Fruit fly (Drosophila melanogaster): ENCODE data around the gene Pc.

The Pc gene

DNA sequence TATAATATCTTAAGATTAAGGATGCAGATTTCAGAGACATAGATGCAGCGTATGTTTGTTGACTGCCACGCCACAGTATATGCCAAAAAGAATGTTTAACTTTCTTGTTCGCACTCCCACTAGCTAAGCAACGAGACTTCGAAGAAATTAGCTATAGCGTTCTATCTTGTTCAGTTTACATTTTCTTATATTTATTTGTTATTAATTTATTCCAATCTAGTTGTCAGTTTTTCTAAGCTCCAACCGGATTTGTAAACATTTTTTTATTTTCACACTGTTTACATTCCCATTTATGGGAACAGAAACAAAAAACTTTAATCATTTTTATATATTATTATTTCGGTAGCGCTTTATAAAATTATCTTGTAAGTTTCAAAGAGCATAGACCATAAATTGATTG is 39.6 kb upstream of the Pc start, which contains the start of gene CG32437:
Gene CG32437, plus strand, starts transcription at position 301 of the 400 bp plus-strand sequence.
- TF ChIP-seq spab (GFP tag; optimal IDR thresholded peaks at IDR 0.05) (no peak), CG4318 (GFP tag; optimal IDR thresholded peaks at IDR 0.05) (no peak), Blimp-1 (GFP tag; optimal IDR thresholded peaks at IDR 0.05) (no peak), CG31627 (GFP tag; optimal IDR thresholded peaks at IDR 0.05) (no peak), CG8632 (GFP tag; optimal IDR thresholded peaks at IDR 0.05) (no peak), CG11762 (GFP tag; optimal IDR thresholded peaks at IDR 0.05; ENCODE audit: insufficient read depth) (no peak), Sox15 (GFP tag; optimal IDR thresholded peaks at IDR 0.05) (no peak), CG15336 (GFP tag; IDR thresholded peaks at IDR 0.05) (no peak), fd59A (GFP tag; optimal IDR thresholded peaks at IDR 0.05) (no peak)

DNA sequence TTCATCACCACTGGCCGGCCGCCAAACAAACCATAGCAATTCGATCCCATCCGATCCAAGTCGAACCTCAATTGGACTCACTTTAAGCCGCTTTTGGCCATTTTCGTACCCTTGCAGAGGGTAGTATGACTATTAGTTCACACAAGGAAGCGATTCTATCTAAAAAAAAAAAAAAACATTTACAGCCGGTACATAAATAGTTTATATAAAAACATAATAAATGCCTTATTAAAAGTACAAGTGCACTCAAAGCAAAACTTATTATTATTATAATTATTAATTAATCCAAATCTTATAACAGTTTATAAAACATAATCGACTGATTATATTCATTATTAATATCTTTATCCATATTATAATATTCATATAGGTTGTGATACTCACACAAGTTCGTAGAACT is 38.6 kb upstream of the Pc start, which contains the start of gene CG12971:
Gene CG12971, minus strand, starts transcription at position 101 of the 400 bp plus-strand sequence.
- no peak for TF ChIP-seq CG6808 (GFP tag; optimal IDR thresholded peaks at IDR 0.05)
- no peak for TF ChIP-seq Eip78C (GFP tag)
- no peak for TF ChIP-seq Eip93F (GFP tag; optimal IDR thresholded peaks at IDR 0.05)
- TF ChIP-seq CG3919 (GFP tag; optimal IDR thresholded peaks at IDR 0.05), result no peak
- TF ChIP-seq ss (GFP tag; optimal IDR thresholded peaks at IDR 0.05), result no peak
- no peak for TF ChIP-seq salr (GFP tag; optimal IDR thresholded peaks at IDR 0.05)
- TF ChIP-seq CG16779 (tag; optimal IDR thresholded peaks at IDR 0.05), result no peak
- no peak for TF ChIP-seq Met (GFP tag; optimal IDR thresholded peaks at IDR 0.05)
- TF ChIP-seq CG6854 (GFP tag; optimal IDR thresholded peaks at IDR 0.05), result no peak
- TF ChIP-seq Ets21C (GFP tag; optimal IDR thresholded peaks at IDR 0.05), result no peak
- TF ChIP-seq Sox14 (GFP tag; optimal IDR thresholded peaks at IDR 0.05), result no peak
- no peak for TF ChIP-seq eg (GFP tag; IDR thresholded peaks at IDR 0.05)
- no peak for TF ChIP-seq lz (GFP tag; optimal IDR thresholded peaks at IDR 0.05)
- TF ChIP-seq spab (GFP tag; optimal IDR thresholded peaks at IDR 0.05), result no peak
- TF ChIP-seq CG6163 (GFP tag; IDR thresholded peaks at IDR 0.05), result no peak
- no peak for TF ChIP-seq vri (GFP tag; optimal IDR thresholded peaks at IDR 0.05)
- no peak for TF ChIP-seq Smox (GFP tag; optimal IDR thresholded peaks at IDR 0.05)
- TF ChIP-seq OdsH (GFP tag; optimal IDR thresholded peaks at IDR 0.05), result no peak
- no peak for TF ChIP-seq Hr4 (GFP tag; optimal IDR thresholded peaks at IDR 0.05)
- TF ChIP-seq CG11902 (GFP tag; optimal IDR thresholded peaks at IDR 0.05), result no peak

DNA sequence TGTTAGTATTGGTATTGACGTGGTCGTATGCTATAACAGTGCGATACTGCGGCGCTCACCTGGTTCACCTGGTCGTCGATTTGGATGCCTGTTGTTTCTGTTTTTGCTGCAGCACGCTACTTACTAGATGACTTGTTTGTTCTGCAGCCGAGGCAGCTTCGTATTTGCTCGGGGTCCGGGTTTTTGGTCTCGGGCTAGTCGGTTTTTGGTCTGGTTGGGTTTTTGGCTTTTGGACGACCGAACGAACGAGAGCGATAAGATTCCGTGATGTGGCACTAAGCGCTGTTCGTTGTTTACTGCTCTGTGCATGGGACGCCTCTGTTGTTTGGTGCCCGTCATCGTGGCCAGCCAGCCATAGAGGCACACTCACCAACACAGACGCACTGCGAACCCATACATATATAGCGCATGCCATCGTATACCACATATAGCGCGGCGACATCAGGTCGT is 31.2 kb upstream of the Pc start, which contains the start of gene ebd2:
Gene ebd2, minus strand, starts transcription at position 306 of the 450 bp plus-strand sequence.
- TF ChIP-seq Gug (GFP tag; IDR thresholded peaks at IDR 0.05) (no peak), dsx (GFP tag; optimal IDR thresholded peaks at IDR 0.05; ENCODE audit: poor library complexity, severe bottlenecking) (no peak), CG8319 (GFP tag; optimal IDR thresholded peaks at IDR 0.05) (no peak), CG11902 (GFP tag; optimal IDR thresholded peaks at IDR 0.05) (no peak), esn (GFP tag; optimal IDR thresholded peaks at IDR 0.05) (no peak), CG3032 (tag; optimal IDR thresholded peaks at IDR 0.05) (no peak), CG4318 (GFP tag; optimal IDR thresholded peaks at IDR 0.05) (no peak), Sox102F (GFP tag; optimal IDR thresholded peaks at IDR 0.05) (no peak), CG6163 (GFP tag; IDR thresholded peaks at IDR 0.05) (0 out of 3 replicates have a peak, but pooled peaks have one; percentile 18), CG11294 (GFP tag; IDR thresholded peaks at IDR 0.05) (no peak), cyc (GFP tag; optimal IDR thresholded peaks at IDR 0.05) (no peak), topi (GFP tag; optimal IDR thresholded peaks at IDR 0.05) (no peak), net (GFP tag; optimal IDR thresholded peaks at IDR 0.05) (no peak), CG32006 (GFP tag; optimal IDR thresholded peaks at IDR 0.05) (no peak), fd59A (GFP tag; optimal IDR thresholded peaks at IDR 0.05) (no peak), CG7368 (GFP tag; optimal IDR thresholded peaks at IDR 0.05) (peak; percentile 12), fkh (GFP tag; optimal IDR thresholded peaks at IDR 0.05) (peak; percentile 91), CG9139 (GFP tag; optimal IDR thresholded peaks at IDR 0.05) (peak; percentile 13), CG31627 (GFP tag; optimal IDR thresholded peaks at IDR 0.05) (no peak), CG10631 (GFP tag; optimal IDR thresholded peaks at IDR 0.05) (no peak), CG1621 (tag; optimal IDR thresholded peaks at IDR 0.05) (peak; percentile 61), CG6276 (GFP tag; optimal IDR thresholded peaks at IDR 0.05) (peak; percentile 28), CG10669 (GFP tag; optimal IDR thresholded peaks at IDR 0.05) (no peak), CG3919 (GFP tag; optimal IDR thresholded peaks at IDR 0.05) (peak; percentile 27), dac (GFP tag; optimal IDR thresholded peaks at IDR 0.05) (no peak), CG6854 (GFP tag; optimal IDR thresholded peaks at IDR 0.05) (no peak), acj6 (GFP tag; optimal IDR thresholded peaks at IDR 0.05) (no peak), CG11762 (GFP tag; optimal IDR thresholded peaks at IDR 0.05; ENCODE audit: insufficient read depth) (no peak), CG6808 (GFP tag; optimal IDR thresholded peaks at IDR 0.05) (no peak)
